Fruit fly (Drosophila melanogaster): ENCODE measurements around the gene Ptp61F.

dm6 chr3L:1402152-1402551 is 72.9 kb downstream of the Ptp61F start:
- TF ChIP-seq yki (optimal IDR thresholded peaks at IDR 0.05) (no peak), H15 (GFP tag; IDR thresholded peaks at IDR 0.05) (no peak), Xbp1 (GFP tag; optimal IDR thresholded peaks at IDR 0.05) (no peak), CG14710 (tag; optimal IDR thresholded peaks at IDR 0.05) (no peak)

All from whole organism, embryonic.